Worm (Caenorhabditis elegans) whole organism, late embryonic: ENCODE data around the gene twk-13.

Source experiments
- ceh-18 ChIP-seq: sonication (generic microtip); optimal IDR thresholded peaks from 2 replicates; lab custom pipeline; 2016; ENCODE audit warnings: missing genetic modification characterization, missing compliant biosample characterization
- ceh-6 ChIP-seq: fragments of 200-800 bp; sonication (Bioruptor generic); optimal IDR thresholded peaks from 2 replicates; lab custom pipeline; 2018; ENCODE audit warnings: mild to moderate bottlenecking, missing genetic modification characterization, missing compliant biosample characterization
- fax-1 ChIP-seq: sonication (generic microtip); optimal IDR thresholded peaks from 2 replicates; lab custom pipeline; 2016; ENCODE audit warnings: missing genotype, missing genetic modification characterization, missing compliant biosample characterization
- fkh-10 ChIP-seq: fragments of 150-350 bp; optimal IDR thresholded peaks from 2 replicates; lab custom pipeline; 2014; ENCODE audit warnings: missing biosample characterization, missing genetic modification reagents, missing genetic modification characterization
- hlh-8 ChIP-seq: sonication (generic microtip); optimal IDR thresholded peaks from 2 replicates; lab custom pipeline; 2016; ENCODE audit warnings: missing genotype, missing genetic modification characterization, missing compliant biosample characterization
- pag-3 ChIP-seq: sonication (generic microtip); optimal IDR thresholded peaks from 2 replicates; lab custom pipeline; 2016; ENCODE audit warnings: missing compliant biosample characterization, missing genetic modification characterization, borderline replicate concordance

- TF ChIP-seq fkh-10 (GFP tag; lab: Kevin White, UChicago) (no peak), ceh-18 (tag; lab: Kevin White, UChicago) (no peak), hlh-8 (tag; lab: Kevin White, UChicago) (no peak), pag-3 (tag; lab: Kevin White, UChicago) (no peak), ceh-6 (GFP tag; lab: Kevin White, UChicago) (no peak), fax-1 (tag; lab: Kevin White, UChicago) (no peak)
Measured at ce11 chrV:12357632-12358031, 19.8 kb upstream of the twk-13 start.
